Fruit fly (Drosophila melanogaster) whole organism, embryonic: ENCODE data around the gene Rab3GAP1.
A peak's percentile ranks its signal among the peaks of the same experiment; 100 is the strongest.

Experiments
- CG2889 ChIP-seq: fragments of 200-800 bp; sonication (Bioruptor generic); IDR thresholded peaks from 3 replicates; pipeline ENCODE4 v1.3.6; 2022; ENCODE audit warnings: missing biosample characterization, missing genetic modification characterization
- Mad ChIP-seq: fragments of 200-800 bp; sonication (Bioruptor generic); optimal IDR thresholded peaks from 2 replicates; lab custom pipeline; 2016; ENCODE audit warnings: missing biosample characterization, missing genetic modification characterization
- Oli ChIP-seq: fragments of 200-800 bp; sonication (Bioruptor generic); optimal IDR thresholded peaks from 2 replicates; lab custom pipeline; 2018; ENCODE audit warnings: missing biosample characterization, mild to moderate bottlenecking, missing genetic modification characterization, moderate library complexity
- PHDP ChIP-seq: fragments of 200-800 bp; sonication (Bioruptor generic); optimal IDR thresholded peaks from 3 replicates; lab custom pipeline; 2018; ENCODE audit warnings: missing biosample characterization, mild to moderate bottlenecking, missing genetic modification characterization, moderate library complexity

DNA sequence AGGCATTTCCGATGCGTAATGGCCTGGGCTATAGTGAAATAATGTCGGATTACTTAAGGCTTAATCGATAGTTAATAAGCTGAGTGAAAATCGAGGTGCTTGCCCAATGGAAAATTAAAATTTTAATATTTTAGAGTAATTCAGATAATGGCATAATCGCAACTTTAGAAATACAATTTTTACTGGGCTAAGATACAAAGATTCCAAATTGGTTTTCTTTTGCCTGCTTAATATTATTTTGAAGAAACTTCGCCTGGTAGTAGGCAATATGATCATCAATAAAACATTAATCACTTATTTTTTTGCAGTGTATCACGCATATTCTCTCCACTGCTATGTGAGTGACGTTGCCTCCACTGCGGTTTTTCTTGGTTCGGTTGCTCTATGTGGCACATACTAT is 8.2 kb upstream of the Rab3GAP1 start:
- peak; percentile 31 for TF ChIP-seq Oli (tag; lab: Kevin White, UChicago)
- peak; percentile 31 for TF ChIP-seq PHDP (tag; lab: Kevin White, UChicago)
- no peak for TF ChIP-seq Mad
- no peak for TF ChIP-seq CG2889 (GFP tag; lab: Robert Waterston, UW)
